Worm (Caenorhabditis elegans): ENCODE measurements around the gene srh-128.
A peak's percentile ranks its signal among the peaks of the same experiment; 100 is the strongest.

The srh-128 gene

ce11 chrII:2741405-2741804 is 36.3 kb upstream of the srh-128 start:
- no peak for TF ChIP-seq tbx-37 (GFP tag; conservative IDR thresholded peaks at IDR 0.05)
- no peak for TF ChIP-seq pes-1 (GFP tag; IDR thresholded peaks at IDR 0.05)
- TF ChIP-seq scrt-1 (GFP tag; IDR thresholded peaks at IDR 0.05) = 0 out of 2 replicates have a peak, but pooled peaks have one; percentile 47
- TF ChIP-seq ets-7 (tag; optimal IDR thresholded peaks at IDR 0.05) = no peak
- TF ChIP-seq hnd-1 (tag; optimal IDR thresholded peaks at IDR 0.05) = no peak
- no peak for TF ChIP-seq B0310.2 (tag; optimal IDR thresholded peaks at IDR 0.05)
- TF ChIP-seq flt-1 (GFP tag; IDR thresholded peaks at IDR 0.05) = no peak

ce11 chrII:2739619-2740018 is 34.5 kb upstream of the srh-128 start, which contains the start of gene T05A8.6:
Gene T05A8.6 (minus strand): TSS chrII:2739719.
- TF ChIP-seq tra-4 (tag; optimal IDR thresholded peaks at IDR 0.05) (no peak), hmbx-1 (tag; optimal IDR thresholded peaks at IDR 0.05) (no peak), ets-7 (tag; optimal IDR thresholded peaks at IDR 0.05) (no peak), tbx-37 (GFP tag; conservative IDR thresholded peaks at IDR 0.05) (no peak), scrt-1 (GFP tag; IDR thresholded peaks at IDR 0.05) (no peak), B0310.2 (tag; optimal IDR thresholded peaks at IDR 0.05) (no peak), hmg-4 (GFP tag; optimal IDR thresholded peaks at IDR 0.05) (no peak), aly-1 (tag; optimal IDR thresholded peaks at IDR 0.05) (no peak), ama-1 (optimal IDR thresholded peaks at IDR 0.05) (no peak), pes-1 (GFP tag; IDR thresholded peaks at IDR 0.05) (no peak)

- TF ChIP-seq F13C5.2 (tag; optimal IDR thresholded peaks at IDR 0.05) = no peak
- TF ChIP-seq pes-1 (GFP tag; IDR thresholded peaks at IDR 0.05) = no peak
- TF ChIP-seq tbx-37 (GFP tag; conservative IDR thresholded peaks at IDR 0.05) = no peak
- no peak for TF ChIP-seq B0310.2 (tag; optimal IDR thresholded peaks at IDR 0.05)
- no peak for TF ChIP-seq aly-1 (tag; optimal IDR thresholded peaks at IDR 0.05)
- no peak for TF ChIP-seq tra-4 (tag; optimal IDR thresholded peaks at IDR 0.05)
- TF ChIP-seq hmg-4 (GFP tag; optimal IDR thresholded peaks at IDR 0.05) = no peak
- TF ChIP-seq flt-1 (GFP tag; IDR thresholded peaks at IDR 0.05) = no peak
- no peak for TF ChIP-seq ceh-13 (GFP tag; optimal IDR thresholded peaks at IDR 0.05)
- no peak for TF ChIP-seq ama-1 (optimal IDR thresholded peaks at IDR 0.05)
- TF ChIP-seq hnd-1 (tag; optimal IDR thresholded peaks at IDR 0.05) = no peak
- no peak for TF ChIP-seq tbx-11 (GFP tag; IDR thresholded peaks at IDR 0.05)
- no peak for TF ChIP-seq sea-1 (GFP tag; conservative IDR thresholded peaks at IDR 0.05)
- no peak for TF ChIP-seq scrt-1 (GFP tag; IDR thresholded peaks at IDR 0.05)
These were observed 31.8 kb upstream of the srh-128 start for ce11 chrII:2736938-2737337.

ce11 chrII:2736156-2736728 is 31.1 kb upstream of the srh-128 start, which contains the start of gene T05A8.8:
Gene T05A8.8 (plus strand): TSS chrII:2736678.
- TF ChIP-seq tbx-11 (GFP tag; IDR thresholded peaks at IDR 0.05) = no peak
- no peak for TF ChIP-seq tra-4 (tag; optimal IDR thresholded peaks at IDR 0.05)
- no peak for TF ChIP-seq scrt-1 (GFP tag; IDR thresholded peaks at IDR 0.05)
- no peak for TF ChIP-seq F13C5.2 (tag; optimal IDR thresholded peaks at IDR 0.05)
- TF ChIP-seq sea-1 (GFP tag; conservative IDR thresholded peaks at IDR 0.05) = no peak

ce11 chrII:2735644-2736043 is 30.5 kb upstream of the srh-128 start:
- no peak for TF ChIP-seq tbx-11 (GFP tag; IDR thresholded peaks at IDR 0.05)
- TF ChIP-seq flt-1 (GFP tag; IDR thresholded peaks at IDR 0.05) = no peak
- TF ChIP-seq scrt-1 (GFP tag; IDR thresholded peaks at IDR 0.05) = no peak
- no peak for TF ChIP-seq sea-1 (GFP tag; conservative IDR thresholded peaks at IDR 0.05)
- TF ChIP-seq tbx-37 (GFP tag; conservative IDR thresholded peaks at IDR 0.05) = no peak
- TF ChIP-seq B0310.2 (tag; optimal IDR thresholded peaks at IDR 0.05) = no peak
- TF ChIP-seq hmg-4 (GFP tag; optimal IDR thresholded peaks at IDR 0.05) = no peak
- no peak for TF ChIP-seq tra-4 (tag; optimal IDR thresholded peaks at IDR 0.05)

- TF ChIP-seq hmg-4 (GFP tag; optimal IDR thresholded peaks at IDR 0.05) (no peak), hmbx-1 (tag; optimal IDR thresholded peaks at IDR 0.05) (no peak), ama-1 (optimal IDR thresholded peaks at IDR 0.05) (no peak), tbx-11 (GFP tag; IDR thresholded peaks at IDR 0.05) (no peak), F13C5.2 (tag; optimal IDR thresholded peaks at IDR 0.05) (no peak), pes-1 (GFP tag; IDR thresholded peaks at IDR 0.05) (no peak), tra-4 (tag; optimal IDR thresholded peaks at IDR 0.05) (no peak), tbx-37 (GFP tag; conservative IDR thresholded peaks at IDR 0.05) (no peak), hnd-1 (tag; optimal IDR thresholded peaks at IDR 0.05) (no peak), aly-1 (tag; optimal IDR thresholded peaks at IDR 0.05) (no peak), ets-7 (tag; optimal IDR thresholded peaks at IDR 0.05) (no peak), sea-1 (GFP tag; conservative IDR thresholded peaks at IDR 0.05) (no peak), flt-1 (GFP tag; IDR thresholded peaks at IDR 0.05) (no peak), B0310.2 (tag; optimal IDR thresholded peaks at IDR 0.05) (no peak), scrt-1 (GFP tag; IDR thresholded peaks at IDR 0.05) (no peak), ceh-36 (tag; optimal IDR thresholded peaks at IDR 0.05) (no peak)
These were observed 30.1 kb upstream of the srh-128 start, which contains the start of gene wdr-31 for ce11 chrII:2735192-2735591. Gene wdr-31 (minus strand): TSS chrII:2735292.

- TF ChIP-seq hmbx-1 (tag; optimal IDR thresholded peaks at IDR 0.05) = no peak
- TF ChIP-seq scrt-1 (GFP tag; IDR thresholded peaks at IDR 0.05) = 0 out of 2 replicates have a peak, but pooled peaks have one; percentile 27
These were observed 29.6 kb upstream of the srh-128 start for ce11 chrII:2734735-2735134.

ce11 chrII:2734266-2734665 is 29.2 kb upstream of the srh-128 start:
- no peak for TF ChIP-seq ceh-13 (GFP tag; optimal IDR thresholded peaks at IDR 0.05)
- TF ChIP-seq ceh-36 (tag; optimal IDR thresholded peaks at IDR 0.05) = peak; percentile 66

ce11 chrII:2730647-2731046 is 25.5 kb upstream of the srh-128 start:
- TF ChIP-seq tra-4 (tag; optimal IDR thresholded peaks at IDR 0.05) (no peak), pes-1 (GFP tag; IDR thresholded peaks at IDR 0.05) (no peak), ama-1 (optimal IDR thresholded peaks at IDR 0.05) (no peak), F13C5.2 (tag; optimal IDR thresholded peaks at IDR 0.05) (no peak), flt-1 (GFP tag; IDR thresholded peaks at IDR 0.05) (no peak), tbx-37 (GFP tag; conservative IDR thresholded peaks at IDR 0.05) (no peak)
